Fruit fly (Drosophila melanogaster) whole organism, wandering third instar larva: Measurements from ENCODE around the gene CG10638.

Source experiments
- Abd-B ChIP-seq: fragments of >200 bp; optimal IDR thresholded peaks from 2 replicates; lab custom pipeline; 2017; ENCODE audit warnings: missing biosample characterization, missing genetic modification characterization
- CrebA ChIP-seq: fragments of 200-800 bp; sonication (Bioruptor generic); optimal IDR thresholded peaks from 2 replicates; lab custom pipeline; 2016; ENCODE audit warnings: missing biosample characterization, mild to moderate bottlenecking, missing genetic modification characterization, borderline replicate concordance
- GATAd ChIP-seq: sonication (Bioruptor generic); optimal IDR thresholded peaks from 2 replicates; lab custom pipeline; 2016; ENCODE audit warnings: missing biosample characterization, missing genetic modification characterization
- Hr78 ChIP-seq: fragments of >200 bp; optimal IDR thresholded peaks from 2 replicates; lab custom pipeline; 2017; ENCODE audit warnings: missing biosample characterization, missing genetic modification characterization
- Rel ChIP-seq, 2 experiments: fragments of 200-800 bp; sonication (Bioruptor generic) in 1 of 2; optimal IDR thresholded peaks; 2 replicates in 1 of 2; 3 replicates in 1 of 2; lab custom pipeline; 2016 to 2019; ENCODE audit warnings: mild to moderate bottlenecking in 2 of 2, missing biosample characterization in 2 of 2, missing genetic modification characterization in 2 of 2, moderate library complexity in 1 of 2
- fru ChIP-seq: fragments of 200-800 bp; sonication (Bioruptor generic); optimal IDR thresholded peaks from 3 replicates; lab custom pipeline; 2016; ENCODE audit warnings: missing biosample characterization, mild to moderate bottlenecking, missing genetic modification characterization
- pan ChIP-seq: fragments of >200 bp; optimal IDR thresholded peaks from 2 replicates; lab custom pipeline; 2017
- psq ChIP-seq: fragments of 200-800 bp; sonication (Bioruptor generic); optimal IDR thresholded peaks from 3 replicates; lab custom pipeline; 2017; ENCODE audit warnings: missing biosample characterization, mild to moderate bottlenecking, missing genetic modification characterization, moderate library complexity
- usp ChIP-seq: fragments of >200 bp; optimal IDR thresholded peaks from 2 replicates; lab custom pipeline; 2017; ENCODE audit warnings: missing biosample characterization, missing genetic modification characterization

dm6 chr3L:12505990-12506389, 4.9 kb upstream of the CG10638 start:
- TF ChIP-seq fru (GFP tag; lab: Kevin White, UChicago) (no peak), Rel (GFP tag; optimal IDR thresholded peaks at IDR 0.05; lab: Kevin White, UChicago) (no peak), Rel (tag; optimal IDR thresholded peaks at IDR 0.05; lab: Kevin White, UChicago) (no peak), GATAd (GFP tag; lab: Kevin White, UChicago) (no peak), usp (no peak), psq (GFP tag; lab: Kevin White, UChicago) (no peak), CrebA (GFP tag; lab: Kevin White, UChicago) (no peak), Abd-B (GFP tag; lab: Kevin White, UChicago) (no peak), pan (lab: Kevin White, UChicago) (no peak), Hr78 (GFP tag; lab: Kevin White, UChicago) (no peak)
